Worm (Caenorhabditis elegans): Measurements from ENCODE around the gene T10B10.9.

Gene T10B10.9

ce11 chrX:15164108-15164507 is at the start of gene T10B10.9:
TSS of gene T10B10.9 (plus strand) at chrX:15164408.
- no peak for TF ChIP-seq cog-1 (tag; optimal IDR thresholded peaks at IDR 0.05)
- TF ChIP-seq klf-2 (GFP tag; conservative IDR thresholded peaks at IDR 0.05), result no peak
- no peak for TF ChIP-seq ztf-29 (GFP tag; IDR thresholded peaks at IDR 0.05)
- no peak for TF ChIP-seq ztf-23 (GFP tag; IDR thresholded peaks at IDR 0.05)
- no peak for TF ChIP-seq med-1 (GFP tag; optimal IDR thresholded peaks at IDR 0.05; ENCODE audit: insufficient read depth)

ce11 chrX:15115748-15116147 is 48.5 kb upstream of the T10B10.9 start:
- TF ChIP-seq med-1 (GFP tag; optimal IDR thresholded peaks at IDR 0.05; ENCODE audit: insufficient read depth), result no peak
- TF ChIP-seq tab-1 (GFP tag; IDR thresholded peaks at IDR 0.05), result no peak

- TF ChIP-seq T22C8.4 (GFP tag; IDR thresholded peaks at IDR 0.05), result no peak
- no peak for TF ChIP-seq ztf-23 (GFP tag; IDR thresholded peaks at IDR 0.05)
- TF ChIP-seq cog-1 (tag; optimal IDR thresholded peaks at IDR 0.05), result no peak
- TF ChIP-seq ref-1 (GFP tag; conservative IDR thresholded peaks at IDR 0.05), result no peak
- no peak for TF ChIP-seq tab-1 (GFP tag; IDR thresholded peaks at IDR 0.05)
- no peak for TF ChIP-seq med-1 (GFP tag; optimal IDR thresholded peaks at IDR 0.05; ENCODE audit: insufficient read depth)
- TF ChIP-seq ztf-29 (GFP tag; IDR thresholded peaks at IDR 0.05), result no peak
- TF ChIP-seq klf-2 (GFP tag; conservative IDR thresholded peaks at IDR 0.05), result no peak
- TF ChIP-seq flt-1 (GFP tag; IDR thresholded peaks at IDR 0.05), result no peak
Observed at ce11 chrX:15116514-15116913, 47.7 kb upstream of the T10B10.9 start, which contains the start of gene R07D5.2. TSS of gene R07D5.2 (minus strand) at chrX:15116614.

- no peak for TF ChIP-seq flt-1 (GFP tag; IDR thresholded peaks at IDR 0.05)
- no peak for TF ChIP-seq ztf-29 (GFP tag; IDR thresholded peaks at IDR 0.05)
- no peak for TF ChIP-seq klf-2 (GFP tag; conservative IDR thresholded peaks at IDR 0.05)
- TF ChIP-seq T22C8.4 (GFP tag; IDR thresholded peaks at IDR 0.05), result no peak
- TF ChIP-seq ref-1 (GFP tag; conservative IDR thresholded peaks at IDR 0.05), result no peak
- TF ChIP-seq cog-1 (tag; optimal IDR thresholded peaks at IDR 0.05), result no peak
- TF ChIP-seq ztf-23 (GFP tag; IDR thresholded peaks at IDR 0.05), result no peak
- TF ChIP-seq med-1 (GFP tag; optimal IDR thresholded peaks at IDR 0.05; ENCODE audit: insufficient read depth), result no peak
- TF ChIP-seq tab-1 (GFP tag; IDR thresholded peaks at IDR 0.05), result no peak
Observed at ce11 chrX:15120545-15120944, 43.7 kb upstream of the T10B10.9 start.

- TF ChIP-seq cog-1 (tag; optimal IDR thresholded peaks at IDR 0.05) (no peak), klf-2 (GFP tag; conservative IDR thresholded peaks at IDR 0.05) (no peak), ztf-29 (GFP tag; IDR thresholded peaks at IDR 0.05) (no peak), tab-1 (GFP tag; IDR thresholded peaks at IDR 0.05) (no peak), ztf-23 (GFP tag; IDR thresholded peaks at IDR 0.05) (no peak), ref-1 (GFP tag; conservative IDR thresholded peaks at IDR 0.05) (no peak), med-1 (GFP tag; optimal IDR thresholded peaks at IDR 0.05; ENCODE audit: insufficient read depth) (no peak), T22C8.4 (GFP tag; IDR thresholded peaks at IDR 0.05) (no peak), flt-1 (GFP tag; IDR thresholded peaks at IDR 0.05) (no peak)
Observed at ce11 chrX:15125138-15125537, 39.1 kb upstream of the T10B10.9 start.

ce11 chrX:15126736-15127135 is 37.5 kb upstream of the T10B10.9 start:
- TF ChIP-seq ztf-29 (GFP tag; IDR thresholded peaks at IDR 0.05) (no peak), T22C8.4 (GFP tag; IDR thresholded peaks at IDR 0.05) (no peak), klf-2 (GFP tag; conservative IDR thresholded peaks at IDR 0.05) (no peak), ztf-23 (GFP tag; IDR thresholded peaks at IDR 0.05) (no peak), flt-1 (GFP tag; IDR thresholded peaks at IDR 0.05) (no peak)

- no peak for TF ChIP-seq ref-1 (GFP tag; conservative IDR thresholded peaks at IDR 0.05)
- TF ChIP-seq tab-1 (GFP tag; IDR thresholded peaks at IDR 0.05), result 0 out of 2 replicates have a peak, but pooled peaks have one; percentile 43
Observed at ce11 chrX:15127338-15127737, 36.9 kb upstream of the T10B10.9 start.

ce11 chrX:15128184-15128583 is 36.0 kb upstream of the T10B10.9 start:
- no peak for TF ChIP-seq ztf-23 (GFP tag; IDR thresholded peaks at IDR 0.05)
- TF ChIP-seq klf-2 (GFP tag; conservative IDR thresholded peaks at IDR 0.05), result no peak
- no peak for TF ChIP-seq ztf-29 (GFP tag; IDR thresholded peaks at IDR 0.05)
- TF ChIP-seq T22C8.4 (GFP tag; IDR thresholded peaks at IDR 0.05), result no peak
- no peak for TF ChIP-seq ref-1 (GFP tag; conservative IDR thresholded peaks at IDR 0.05)
- no peak for TF ChIP-seq tab-1 (GFP tag; IDR thresholded peaks at IDR 0.05)
- no peak for TF ChIP-seq flt-1 (GFP tag; IDR thresholded peaks at IDR 0.05)
- TF ChIP-seq med-1 (GFP tag; optimal IDR thresholded peaks at IDR 0.05; ENCODE audit: insufficient read depth), result no peak
- no peak for TF ChIP-seq cog-1 (tag; optimal IDR thresholded peaks at IDR 0.05)

ce11 chrX:15132073-15132472 is 32.1 kb upstream of the T10B10.9 start:
- TF ChIP-seq flt-1 (GFP tag; IDR thresholded peaks at IDR 0.05) (no peak), klf-2 (GFP tag; conservative IDR thresholded peaks at IDR 0.05) (no peak), ztf-29 (GFP tag; IDR thresholded peaks at IDR 0.05) (no peak), cog-1 (tag; optimal IDR thresholded peaks at IDR 0.05) (no peak), T22C8.4 (GFP tag; IDR thresholded peaks at IDR 0.05) (no peak), ref-1 (GFP tag; conservative IDR thresholded peaks at IDR 0.05) (no peak), ztf-23 (GFP tag; IDR thresholded peaks at IDR 0.05) (no peak), med-1 (GFP tag; optimal IDR thresholded peaks at IDR 0.05; ENCODE audit: insufficient read depth) (no peak), tab-1 (GFP tag; IDR thresholded peaks at IDR 0.05) (no peak)

ce11 chrX:15133180-15133579 is 31.0 kb upstream of the T10B10.9 start:
- TF ChIP-seq med-1 (GFP tag; optimal IDR thresholded peaks at IDR 0.05; ENCODE audit: insufficient read depth) (no peak), ztf-23 (GFP tag; IDR thresholded peaks at IDR 0.05) (no peak), ref-1 (GFP tag; conservative IDR thresholded peaks at IDR 0.05) (no peak), cog-1 (tag; optimal IDR thresholded peaks at IDR 0.05) (no peak), T22C8.4 (GFP tag; IDR thresholded peaks at IDR 0.05) (no peak), flt-1 (GFP tag; IDR thresholded peaks at IDR 0.05) (no peak), ztf-29 (GFP tag; IDR thresholded peaks at IDR 0.05) (no peak), klf-2 (GFP tag; conservative IDR thresholded peaks at IDR 0.05) (no peak), tab-1 (GFP tag; IDR thresholded peaks at IDR 0.05) (no peak)

- TF ChIP-seq cog-1 (tag; optimal IDR thresholded peaks at IDR 0.05) (no peak), med-1 (GFP tag; optimal IDR thresholded peaks at IDR 0.05; ENCODE audit: insufficient read depth) (no peak), T22C8.4 (GFP tag; IDR thresholded peaks at IDR 0.05) (no peak), ztf-23 (GFP tag; IDR thresholded peaks at IDR 0.05) (no peak)
Observed at ce11 chrX:15134941-15135340, 29.3 kb upstream of the T10B10.9 start.
